Worm (Caenorhabditis elegans): Measurements from ENCODE around the gene F20A1.4.

DNA sequence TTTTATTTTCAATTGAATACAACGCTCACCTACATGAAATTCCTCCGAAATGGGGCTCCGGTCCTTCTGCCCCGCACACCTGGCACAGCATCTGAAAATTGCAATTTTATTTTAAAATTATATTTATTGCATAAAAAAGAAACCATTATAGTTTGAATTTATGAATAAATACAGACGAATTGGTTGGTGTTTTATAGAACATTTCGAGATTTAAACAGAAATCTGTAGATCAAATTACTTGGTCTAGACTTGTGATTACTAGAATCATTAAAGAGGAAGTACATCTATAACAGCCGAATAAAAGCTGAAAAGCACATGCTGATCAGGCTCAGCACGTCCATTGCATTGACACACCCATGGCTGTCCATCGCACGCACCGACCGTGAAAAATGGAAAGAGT, 29.9 kb downstream of the F20A1.4 start, which contains the start of gene nhr-162:
- TF ChIP-seq madf-9 (GFP tag; conservative IDR thresholded peaks at IDR 0.05) (no peak), lin-13 (GFP tag; optimal IDR thresholded peaks at IDR 0.05) (no peak), dmd-8 (GFP tag; IDR thresholded peaks at IDR 0.05) (no peak), dpl-1 (GFP tag; optimal IDR thresholded peaks at IDR 0.05) (no peak), nhr-6 (tag; optimal IDR thresholded peaks at IDR 0.05) (no peak), fos-1 (tag; optimal IDR thresholded peaks at IDR 0.05) (no peak), unc-39 (tag; optimal IDR thresholded peaks at IDR 0.05) (no peak), nhr-11 (tag; optimal IDR thresholded peaks at IDR 0.05) (no peak), madf-5 (GFP tag; IDR thresholded peaks at IDR 0.05) (no peak), ZK546.5 (tag; optimal IDR thresholded peaks at IDR 0.05) (no peak), hif-1 (tag; optimal IDR thresholded peaks at IDR 0.05) (no peak), nhr-76 (tag; optimal IDR thresholded peaks at IDR 0.05) (no peak), egl-43 (GFP tag; IDR thresholded peaks at IDR 0.05) (no peak)

Measured in whole organism, L4 larva.